Fruit fly (Drosophila melanogaster) whole organism, pupa: ENCODE data around the gene Obp19d.

Experiments used
- CG10348 ChIP-seq: fragments of 200-800 bp; sonication (Bioruptor generic); IDR thresholded peaks from 2 replicates; pipeline ENCODE4 v1.3.6; 2022; ENCODE audit warnings: missing biosample characterization, missing genetic modification characterization
- CG12605 ChIP-seq: fragments of 200-800 bp; sonication (Bioruptor generic); IDR thresholded peaks from 2 replicates; pipeline ENCODE4 v1.3.6; 2022; ENCODE audit warnings: missing biosample characterization, missing genetic modification characterization
- CG13204 ChIP-seq: fragments of 200-800 bp; sonication (Bioruptor generic); optimal IDR thresholded peaks from 2 replicates; lab custom pipeline; 2018; ENCODE audit warnings: missing biosample characterization, mild to moderate bottlenecking, missing genetic modification characterization, moderate library complexity
- CG14655 ChIP-seq: fragments of 200-800 bp; sonication (Bioruptor generic); optimal IDR thresholded peaks from 3 replicates; lab custom pipeline; 2017; ENCODE audit warnings: mild to moderate bottlenecking, missing biosample characterization, missing genetic modification reagents, missing genetic modification characterization
- CG15710 ChIP-seq: fragments of 200-800 bp; sonication (Bioruptor generic); optimal IDR thresholded peaks from 2 replicates; lab custom pipeline; 2018; ENCODE audit warnings: missing biosample characterization, mild to moderate bottlenecking, missing genetic modification characterization, moderate library complexity
- CG17806 ChIP-seq: fragments of 200-800 bp; sonication (Bioruptor generic); optimal IDR thresholded peaks from 2 replicates; lab custom pipeline; 2018; ENCODE audit warnings: missing biosample characterization, mild to moderate bottlenecking, missing genetic modification characterization, moderate library complexity
- CG32121 ChIP-seq: fragments of 200-800 bp; sonication (Bioruptor generic); IDR thresholded peaks from 2 replicates; pipeline ENCODE4 v1.3.6; 2022; ENCODE audit warnings: missing biosample characterization, missing genetic modification characterization
- CG34367 ChIP-seq: fragments of 200-800 bp; sonication (Bioruptor generic); optimal IDR thresholded peaks from 2 replicates; lab custom pipeline; 2018; ENCODE audit warnings: missing biosample characterization, mild to moderate bottlenecking, missing genetic modification characterization
- CG4496 ChIP-seq: fragments of 200-800 bp; sonication (Bioruptor generic); IDR thresholded peaks from 3 replicates; pipeline ENCODE4 v1.3.6; 2022; ENCODE audit warnings: missing biosample characterization, missing genetic modification characterization
- CG8159 ChIP-seq: fragments of 200-800 bp; sonication (Bioruptor generic); optimal IDR thresholded peaks from 3 replicates; lab custom pipeline; 2018; ENCODE audit warnings: missing biosample characterization, mild to moderate bottlenecking, missing genetic modification characterization, moderate library complexity
- CG8301 ChIP-seq: fragments of 200-800 bp; sonication (Bioruptor generic); optimal IDR thresholded peaks from 2 replicates; lab custom pipeline; 2018; ENCODE audit warnings: missing biosample characterization, mild to moderate bottlenecking, missing genetic modification characterization
- CG9948 ChIP-seq: fragments of 200-800 bp; sonication (Bioruptor generic); optimal IDR thresholded peaks from 2 replicates; lab custom pipeline; 2018; ENCODE audit warnings: missing biosample characterization, mild to moderate bottlenecking, missing genetic modification characterization, moderate library complexity
- D1 ChIP-seq: fragments of 200-800 bp; sonication (Bioruptor generic); optimal IDR thresholded peaks from 2 replicates; lab custom pipeline; 2018; ENCODE audit warnings: missing biosample characterization, mild to moderate bottlenecking, missing genetic modification characterization, moderate library complexity
- EcR ChIP-seq: fragments of 200-800 bp; sonication (Bioruptor generic); optimal IDR thresholded peaks from 3 replicates; lab custom pipeline; 2019; ENCODE audit warnings: missing biosample characterization, missing genetic modification characterization, mild to moderate bottlenecking, moderate library complexity, missing genetic modification reagents
- Ets98B ChIP-seq: fragments of 200-800 bp; sonication (Bioruptor generic); IDR thresholded peaks from 2 replicates; pipeline ENCODE4 v1.3.6; 2022; ENCODE audit warnings: missing biosample characterization, missing genetic modification characterization
- Pif1A ChIP-seq: fragments of 200-800 bp; sonication (Bioruptor generic); optimal IDR thresholded peaks from 3 replicates; lab custom pipeline; 2016; ENCODE audit warnings: missing biosample characterization, missing genetic modification characterization
- Pif1B ChIP-seq: fragments of 200-800 bp; sonication (Bioruptor generic); optimal IDR thresholded peaks from 3 replicates; lab custom pipeline; 2016; ENCODE audit warnings: missing biosample characterization, missing genetic modification characterization
- Snoo ChIP-seq: fragments of 200-800 bp; sonication (Bioruptor generic); optimal IDR thresholded peaks from 3 replicates; lab custom pipeline; 2017; ENCODE audit warnings: missing biosample characterization, mild to moderate bottlenecking, missing genetic modification characterization, inconsistent platforms
- fd96Ca ChIP-seq: fragments of 200-800 bp; sonication (Bioruptor generic); IDR thresholded peaks from 3 replicates; pipeline ENCODE4 v1.3.6; 2022; ENCODE audit warnings: missing biosample characterization, missing genetic modification characterization
- gl ChIP-seq: fragments of 200-800 bp; sonication (Bioruptor generic); optimal IDR thresholded peaks from 2 replicates; lab custom pipeline; 2018; ENCODE audit warnings: missing biosample characterization, mild to moderate bottlenecking, missing genetic modification characterization
- rn ChIP-seq: fragments of 200-800 bp; sonication (Bioruptor generic); IDR thresholded peaks from 2 replicates; pipeline ENCODE4 v1.3.6; 2022; ENCODE audit warnings: missing biosample characterization, missing genetic modification characterization

Obp19d gene

DNA sequence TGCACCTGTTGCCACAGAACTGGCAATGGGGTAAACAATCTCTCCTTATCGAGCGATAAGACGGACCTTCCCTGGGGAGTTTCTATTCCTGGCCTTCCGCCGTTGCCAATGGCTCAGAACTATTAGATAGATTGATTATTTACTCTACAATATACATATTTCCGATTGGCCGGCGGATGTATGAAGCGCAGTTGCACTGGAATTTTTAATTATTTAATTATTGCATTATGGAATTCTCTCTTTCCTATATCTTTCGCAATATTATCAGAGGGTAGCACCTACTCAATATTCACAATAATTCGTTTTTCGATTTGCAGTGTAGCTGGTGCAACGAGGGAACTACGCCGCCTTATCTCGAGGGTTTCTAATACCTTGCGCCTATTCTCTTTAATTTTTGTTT lies 47.7 kb downstream of the Obp19d start, which contains the start of gene GstT3:
Gene GstT3, plus strand, starts transcription at position 301 of the 400 bp plus-strand sequence.
- no peak for TF ChIP-seq CG9948 (tag; lab: Kevin White, UChicago)
- TF ChIP-seq Pif1B (GFP tag; lab: Kevin White, UChicago): no peak
- TF ChIP-seq CG17806 (tag; lab: Kevin White, UChicago): no peak
- no peak for TF ChIP-seq Ets98B (GFP tag; lab: Robert Waterston, UW)
- TF ChIP-seq CG4496 (GFP tag; lab: Robert Waterston, UW): no peak
- TF ChIP-seq CG10348: no peak
- no peak for TF ChIP-seq Snoo
- TF ChIP-seq CG34367: no peak
- no peak for TF ChIP-seq fd96Ca (GFP tag; lab: Robert Waterston, UW)
- no peak for TF ChIP-seq CG15710
- TF ChIP-seq CG14655: no peak
- no peak for TF ChIP-seq Pif1A (GFP tag; lab: Kevin White, UChicago)
- no peak for TF ChIP-seq CG13204

DNA sequence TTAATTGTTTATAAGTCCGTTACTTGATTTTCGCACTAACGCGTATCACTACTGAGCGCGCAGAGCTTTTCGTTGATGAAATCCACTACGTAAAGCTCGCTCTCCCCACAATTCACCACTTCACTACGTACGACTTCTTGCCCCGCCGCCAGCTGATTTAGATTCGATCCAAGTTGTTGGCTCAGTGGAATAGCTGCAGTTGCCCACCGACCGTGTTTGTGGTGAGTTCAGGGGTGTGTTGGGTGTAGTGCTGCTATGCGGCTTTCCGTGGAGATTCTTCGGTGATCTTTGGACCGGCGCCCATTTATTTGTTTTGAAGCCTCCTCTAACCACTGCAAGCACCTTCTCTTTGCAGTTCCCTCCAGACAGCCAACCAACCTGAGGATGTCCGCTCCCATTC lies 48.8 kb downstream of the Obp19d start:
- TF ChIP-seq CG12605 (peak; percentile 77), EcR (GFP tag; lab: Kevin White, UChicago) (peak; percentile 9), Ets98B (GFP tag; lab: Robert Waterston, UW) (peak; percentile 80), CG8301 (peak; percentile 50), CG17806 (tag; lab: Kevin White, UChicago) (peak; percentile 10), CG10348 (no peak), Pif1B (GFP tag; lab: Kevin White, UChicago) (peak; percentile 52), gl (tag; lab: Kevin White, UChicago) (peak; percentile 59), fd96Ca (GFP tag; lab: Robert Waterston, UW) (peak; percentile 58; the same call in 2 of the 3 replicates), CG4496 (GFP tag; lab: Robert Waterston, UW) (peak; percentile 84), CG15710 (peak; percentile 22), CG13204 (no peak), CG32121 (peak; percentile 75), D1 (tag; lab: Kevin White, UChicago) (no peak), CG8159 (tag; lab: Kevin White, UChicago) (no peak), Pif1A (GFP tag; lab: Kevin White, UChicago) (no peak), rn (GFP tag; lab: Robert Waterston, UW) (no peak), Snoo (no peak), CG34367 (peak; percentile 42), CG9948 (tag; lab: Kevin White, UChicago) (peak; percentile 12), CG14655 (no peak)
